Fruit fly (Drosophila melanogaster) ovary, adult (tissue): ENCODE data around the gene CG6067.

Experiments
- CG17801 ChIP-seq: fragments of 200-800 bp; optimal IDR thresholded peaks from 2 replicates; lab custom pipeline; 2019; ENCODE audit warnings: missing biosample characterization, mild to moderate bottlenecking, missing genetic modification characterization, moderate library complexity; ENCODE audit not compliant: partially characterized antibody

The CG6067 gene

dm6 chrX:6000747-6001426 lies 45.5 kb downstream of the CG6067 start, which contains the start of gene CG4766:
Gene CG4766, minus strand, starts transcription at chrX:6000797.
- no peak for TF ChIP-seq CG17801 (GFP tag; lab: Kevin White, UChicago)

- no peak for TF ChIP-seq CG17801 (GFP tag; lab: Kevin White, UChicago)
Observed at dm6 chrX:6003830-6004229, 48.4 kb downstream of the CG6067 start.

dm6 chrX:6007502-6007901 lies 52.1 kb downstream of the CG6067 start:
- no peak for TF ChIP-seq CG17801 (GFP tag; lab: Kevin White, UChicago)
